Worm (Caenorhabditis elegans): ENCODE data around the gene ugt-39.

The ugt-39 gene

ce11 chrV:7138320-7138719 lies 18.6 kb upstream of the ugt-39 start, which contains the start of gene str-112:
str-112 (minus strand) TSS chrV:7138420.
- TF ChIP-seq F23B12.7 (tag; optimal IDR thresholded peaks at IDR 0.05; ENCODE audit: insufficient read depth) (no peak), snpc-1.1 (tag; optimal IDR thresholded peaks at IDR 0.05; ENCODE audit: insufficient read depth) (no peak), lin-35 (GFP tag; optimal IDR thresholded peaks at IDR 0.05) (no peak), F55B11.4 (tag; optimal IDR thresholded peaks at IDR 0.05; ENCODE audit: borderline replicate concordance, insufficient read depth) (no peak), nhr-27 (tag; optimal IDR thresholded peaks at IDR 0.05) (no peak), ceh-40 (GFP tag; IDR thresholded peaks at IDR 0.05) (no peak), ztf-28 (GFP tag; IDR thresholded peaks at IDR 0.05) (no peak), lsy-27 (tag; optimal IDR thresholded peaks at IDR 0.05; ENCODE audit: borderline replicate concordance, insufficient read depth) (no peak), hlh-12 (tag; optimal IDR thresholded peaks at IDR 0.05) (no peak), hsf-1 (GFP tag; IDR thresholded peaks at IDR 0.05) (no peak), C06A6.2 (GFP tag; conservative IDR thresholded peaks at IDR 0.05) (no peak), B0035.1 (tag; optimal IDR thresholded peaks at IDR 0.05) (no peak)

ce11 chrV:7140368-7140767 lies 16.6 kb upstream of the ugt-39 start:
- peak; percentile 42 for TF ChIP-seq atf-7 (tag; optimal IDR thresholded peaks at IDR 0.05)
- no peak for TF ChIP-seq lag-1 (GFP tag; IDR thresholded peaks at IDR 0.05)

ce11 chrV:7141864-7142263 lies 15.1 kb upstream of the ugt-39 start, which contains the start of gene ugt-40:
ugt-40 (minus strand) TSS chrV:7141964.
- TF ChIP-seq madf-10 (tag; optimal IDR thresholded peaks at IDR 0.05) (no peak), lag-1 (GFP tag; IDR thresholded peaks at IDR 0.05) (no peak), Y53F4B.3 (GFP tag; IDR thresholded peaks at IDR 0.05) (no peak), sdz-38 (tag; optimal IDR thresholded peaks at IDR 0.05) (no peak)

- TF ChIP-seq hrde-1 (tag; optimal IDR thresholded peaks at IDR 0.05; ENCODE audit: borderline replicate concordance) (peak; percentile 9), xnd-1 (tag; optimal IDR thresholded peaks at IDR 0.05) (peak; percentile 35), madf-6 (GFP tag; IDR thresholded peaks at IDR 0.05) (peak; percentile 85), pbrm-1 (GFP tag; IDR thresholded peaks at IDR 0.05) (peak; percentile 92), cebp-2 (GFP tag; IDR thresholded peaks at IDR 0.05) (0 out of 2 replicates have a peak, but pooled peaks have one; percentile 27), aptf-2 (GFP tag; conservative IDR thresholded peaks at IDR 0.05) (no peak), fkh-3 (tag; optimal IDR thresholded peaks at IDR 0.05) (peak; percentile 26), snpc-3.4 (tag; optimal IDR thresholded peaks at IDR 0.05) (peak; percentile 76), him-1 (tag; optimal IDR thresholded peaks at IDR 0.05) (peak; percentile 95), rpc-1 (optimal IDR thresholded peaks at IDR 0.05) (no peak), rpc-1 (tag; optimal IDR thresholded peaks at IDR 0.05) (peak; percentile 6), ztf-3 (GFP tag; optimal IDR thresholded peaks at IDR 0.05) (no peak), attf-5 (GFP tag; optimal IDR thresholded peaks at IDR 0.05) (no peak), B0261.1 (tag; optimal IDR thresholded peaks at IDR 0.05) (no peak), Y67H2A.10 (GFP tag; conservative IDR thresholded peaks at IDR 0.05) (no peak), F33H1.4 (GFP tag; IDR thresholded peaks at IDR 0.05) (peak; percentile 65), ztf-28 (GFP tag; IDR thresholded peaks at IDR 0.05) (0 out of 2 replicates have a peak, but pooled peaks have one; percentile 47), ceh-100 (GFP tag; IDR thresholded peaks at IDR 0.05) (0 out of 2 replicates have a peak, but pooled peaks have one; percentile 29), tbp1 (GFP tag; optimal IDR thresholded peaks at IDR 0.05) (peak; percentile 76), nhr-80 (tag; optimal IDR thresholded peaks at IDR 0.05) (peak; percentile 14), rcor-1 (GFP tag; IDR thresholded peaks at IDR 0.05) (no peak; the same call in none of the 2 replicates), rec-8 (tag; optimal IDR thresholded peaks at IDR 0.05) (peak in 1 of 2 experiments; percentile 3), snpc-4 (GFP tag; optimal IDR thresholded peaks at IDR 0.05) (peak; percentile 91), snpc-4 (tag; optimal IDR thresholded peaks at IDR 0.05) (peak; percentile 88 to 98 (median 96)), lin-26 (GFP tag; IDR thresholded peaks at IDR 0.05) (peak; percentile 75), ekl-4 (GFP tag; IDR thresholded peaks at IDR 0.05) (0 out of 2 replicates have a peak, but pooled peaks have one; percentile 58), unc-130 (GFP tag; optimal IDR thresholded peaks at IDR 0.05) (peak; percentile 5)
Observed at ce11 chrV:7142661-7143060, 14.3 kb upstream of the ugt-39 start.

All from whole organism, young adult.